Worm (Caenorhabditis elegans) whole organism, L1 larva: ENCODE results near the gene sri-71.

ENCODE experiments used
- C34B4.2 ChIP-seq: sonication (generic microtip); optimal IDR thresholded peaks from 2 replicates; lab custom pipeline; 2017; ENCODE audit warnings: mild to moderate bottlenecking, missing genetic modification characterization, missing compliant biosample characterization
- alr-1 ChIP-seq: fragments of 200-800 bp; sonication (Bioruptor generic); optimal IDR thresholded peaks from 2 replicates; lab custom pipeline; 2018; ENCODE audit warnings: borderline replicate concordance, mild to moderate bottlenecking, missing genetic modification characterization, missing compliant biosample characterization
- egl-27 ChIP-seq, 2 experiments: fragments of 150-350 bp in 1 of 2; sonication (generic microtip); optimal IDR thresholded peaks; 3 replicates each; lab custom pipeline; 2017 to 2018; ENCODE audit warnings: missing biosample characterization in 2 of 2, missing genetic modification characterization in 2 of 2, missing genetic modification reagents in 2 of 2
- fos-1 ChIP-seq: fragments of 150-350 bp; optimal IDR thresholded peaks from 2 replicates; lab custom pipeline; 2014; ENCODE audit warnings: missing biosample characterization, missing genetic modification characterization
- isw-1 ChIP-seq: fragments of 200-800 bp; sonication (Bioruptor generic); IDR thresholded peaks from 2 replicates; pipeline ENCODE4 v1.3.6; 2022; ENCODE audit warnings: missing genetic modification characterization, missing compliant biosample characterization
- nhr-237 ChIP-seq: fragments of 150-350 bp; optimal IDR thresholded peaks from 2 replicates; lab custom pipeline; 2014; ENCODE audit warnings: missing biosample characterization, missing genetic modification characterization
- nhr-77 ChIP-seq: fragments of 150-350 bp; optimal IDR thresholded peaks from 2 replicates; lab custom pipeline; 2014; ENCODE audit warnings: missing biosample characterization, missing genetic modification characterization
- pqm-1 ChIP-seq: sonication (generic microtip); optimal IDR thresholded peaks from 3 replicates; lab custom pipeline; 2017; ENCODE audit warnings: missing biosample characterization, missing genetic modification characterization

DNA sequence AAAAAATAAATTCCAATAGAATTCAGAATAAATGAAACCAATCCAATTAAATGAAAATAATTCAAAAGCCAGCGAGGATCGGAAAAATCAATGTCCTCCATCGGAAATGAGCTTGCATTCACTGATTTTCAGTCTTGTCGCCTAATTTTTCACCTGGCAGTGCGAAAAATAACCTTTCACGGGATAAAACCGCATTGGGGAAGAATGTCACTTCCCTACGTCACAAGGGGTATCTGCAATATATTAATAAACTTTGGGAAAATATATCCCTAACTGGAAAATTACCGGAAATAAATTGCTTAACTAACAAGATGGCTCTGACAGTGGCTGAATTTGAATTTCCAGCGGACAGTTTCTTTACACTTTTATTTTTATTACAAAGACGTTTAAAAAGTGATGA lies 22.2 kb upstream of the sri-71 start, which contains the start of gene sri-77:
- TF ChIP-seq nhr-77 (tag; lab: Kevin White, UChicago) (no peak), fos-1 (tag; lab: Kevin White, UChicago) (no peak), alr-1 (no peak), nhr-237 (no peak), C34B4.2 (tag; lab: Kevin White, UChicago) (no peak), egl-27 (tag; optimal IDR thresholded peaks at IDR 0.05; lab: Kevin White, UChicago) (no peak), pqm-1 (tag; lab: Kevin White, UChicago) (no peak), isw-1 (no peak)
